Worm (Caenorhabditis elegans): ENCODE data around the gene T21C9.9.

DNA sequence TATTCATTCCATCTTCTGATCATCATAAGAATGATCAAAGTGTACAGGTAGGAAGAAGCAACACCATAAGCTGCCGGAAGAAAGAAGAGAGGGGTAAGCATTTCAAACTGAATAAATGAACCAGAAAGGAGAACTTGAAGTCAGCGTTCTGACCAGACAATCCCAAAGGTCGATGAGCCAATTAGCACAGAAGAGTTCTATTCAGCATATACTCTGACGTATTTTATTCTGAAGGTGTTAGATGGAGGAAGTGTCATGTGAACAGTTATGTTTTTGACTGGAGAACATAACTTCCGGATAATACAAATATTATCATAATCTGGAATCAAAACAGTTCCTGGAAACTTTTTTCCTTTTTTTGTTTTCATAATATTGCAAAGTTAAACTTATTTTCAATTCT lies 3.7 kb downstream of the T21C9.9 start, which contains the start of gene srg-32:
- TF ChIP-seq ref-1 (GFP tag; conservative IDR thresholded peaks at IDR 0.05) = no peak
- no peak for TF ChIP-seq ztf-29 (GFP tag; IDR thresholded peaks at IDR 0.05)
- no peak for TF ChIP-seq tab-1 (GFP tag; IDR thresholded peaks at IDR 0.05)
- no peak for TF ChIP-seq ztf-23 (GFP tag; IDR thresholded peaks at IDR 0.05)
- TF ChIP-seq flt-1 (GFP tag; IDR thresholded peaks at IDR 0.05) = no peak
- no peak for TF ChIP-seq T22C8.4 (GFP tag; IDR thresholded peaks at IDR 0.05)
- no peak for TF ChIP-seq med-1 (GFP tag; optimal IDR thresholded peaks at IDR 0.05; ENCODE audit: insufficient read depth)
- TF ChIP-seq klf-2 (GFP tag; conservative IDR thresholded peaks at IDR 0.05) = no peak

Measured in whole organism, midembryonic.